Worm (Caenorhabditis elegans): ENCODE measurements around the gene F13A2.9.
A peak's percentile ranks its signal among the peaks of the same experiment; 100 is the strongest.

F13A2.9 gene

ce11 chrV:4387402-4387801 is at the start of gene F13A2.9:
F13A2.9 (minus strand) TSS chrV:4387502.
- no peak for TF ChIP-seq ztf-11 (tag; optimal IDR thresholded peaks at IDR 0.05)
- no peak for TF ChIP-seq madf-9 (GFP tag; conservative IDR thresholded peaks at IDR 0.05)
- TF ChIP-seq daf-12 (tag; optimal IDR thresholded peaks at IDR 0.05) = no peak
- TF ChIP-seq gei-8 (GFP tag; optimal IDR thresholded peaks at IDR 0.05) = no peak
- no peak for TF ChIP-seq arid-1 (GFP tag; conservative IDR thresholded peaks at IDR 0.05)
- TF ChIP-seq lir-3 (tag; optimal IDR thresholded peaks at IDR 0.05) = no peak
- TF ChIP-seq Y75B8A.6 (GFP tag; IDR thresholded peaks at IDR 0.05) = no peak
- TF ChIP-seq F44E2.7 (GFP tag; IDR thresholded peaks at IDR 0.05) = no peak
- TF ChIP-seq lin-39 (tag; optimal IDR thresholded peaks at IDR 0.05) = no peak
- TF ChIP-seq zip-2 (tag; optimal IDR thresholded peaks at IDR 0.05) = no peak
- TF ChIP-seq ceh-20 (GFP tag; IDR thresholded peaks at IDR 0.05) = no peak
- TF ChIP-seq zfp-3 (GFP tag; conservative IDR thresholded peaks at IDR 0.05) = no peak
- no peak for TF ChIP-seq lim-7 (GFP tag; IDR thresholded peaks at IDR 0.05)
- TF ChIP-seq zag-1 (tag; optimal IDR thresholded peaks at IDR 0.05) = no peak
- no peak for TF ChIP-seq dpl-1 (GFP tag; optimal IDR thresholded peaks at IDR 0.05)

DNA sequence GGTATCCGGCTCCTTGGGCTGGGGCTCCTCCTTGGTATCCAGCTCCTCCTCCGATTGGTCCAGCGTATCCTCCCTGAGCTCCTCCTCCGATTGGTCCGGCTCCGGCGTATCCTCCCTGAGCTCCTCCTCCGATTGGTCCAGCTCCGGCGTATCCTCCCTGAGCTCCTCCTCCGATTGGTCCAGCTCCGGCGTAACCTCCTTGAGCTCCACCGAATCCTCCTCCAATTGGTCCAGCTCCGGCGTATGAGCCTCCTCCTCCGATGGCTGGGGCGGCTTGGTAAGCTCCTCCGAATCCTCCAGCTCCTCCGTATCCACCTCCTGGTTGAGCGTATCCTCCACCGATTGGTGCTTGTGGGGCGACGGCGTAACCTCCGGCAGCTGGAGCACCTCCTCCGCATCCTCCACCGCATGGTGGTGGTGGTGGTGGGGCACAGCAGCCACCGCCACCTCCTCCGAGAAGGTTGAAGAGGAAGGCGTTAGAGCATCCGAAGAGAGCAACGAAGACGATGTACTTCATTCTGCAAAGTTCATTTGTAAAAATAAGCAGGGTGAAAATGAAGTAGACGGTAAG is 48.2 kb upstream of the F13A2.9 start, which contains the start of gene Y47D7A.13:
TSS of gene Y47D7A.13 (minus strand) at position 517 of the 571 bp plus-strand sequence.
- no peak for TF ChIP-seq dmd-8 (GFP tag; IDR thresholded peaks at IDR 0.05)
- 0 out of 2 replicates have a peak, but pooled peaks have one; percentile 17 for TF ChIP-seq lin-38 (GFP tag; IDR thresholded peaks at IDR 0.05)
- TF ChIP-seq F10B5.3 (tag; optimal IDR thresholded peaks at IDR 0.05) = no peak
- peak; percentile 96 for TF ChIP-seq set-16 (GFP tag; IDR thresholded peaks at IDR 0.05)
- no peak for TF ChIP-seq ceh-44 (GFP tag; IDR thresholded peaks at IDR 0.05)
- TF ChIP-seq dmd-9 (GFP tag; IDR thresholded peaks at IDR 0.05) = no peak
- no peak for TF ChIP-seq unc-39 (tag; optimal IDR thresholded peaks at IDR 0.05)
- TF ChIP-seq daf-8 (GFP tag; IDR thresholded peaks at IDR 0.05) = no peak
- TF ChIP-seq unc-62 (GFP tag; optimal IDR thresholded peaks at IDR 0.05 in 1 of 2) = no peak
- no peak for TF ChIP-seq unc-62 (tag; optimal IDR thresholded peaks at IDR 0.05)
- no peak for TF ChIP-seq mxl-3 (GFP tag; optimal IDR thresholded peaks at IDR 0.05)
- TF ChIP-seq spr-3 (GFP tag; optimal IDR thresholded peaks at IDR 0.05) = no peak
- TF ChIP-seq rbr-2 (tag; optimal IDR thresholded peaks at IDR 0.05) = no peak

ce11 chrV:4432783-4433237 is 45.5 kb upstream of the F13A2.9 start, which contains the start of gene Y47D7A.15:
Y47D7A.15 (minus strand) TSS chrV:4433187.
- TF ChIP-seq hmg-1.1 (GFP tag; IDR thresholded peaks at IDR 0.05) (no peak), hlh-11 (tag; optimal IDR thresholded peaks at IDR 0.05) (no peak), snpc-1.2 (GFP tag; IDR thresholded peaks at IDR 0.05) (no peak), Y105C5A.15 (GFP tag; IDR thresholded peaks at IDR 0.05) (no peak), nhr-11 (tag; optimal IDR thresholded peaks at IDR 0.05) (no peak), D1046.2 (GFP tag; IDR thresholded peaks at IDR 0.05) (no peak), ceh-62 (tag; optimal IDR thresholded peaks at IDR 0.05) (no peak), madf-9 (GFP tag; conservative IDR thresholded peaks at IDR 0.05) (no peak), set-16 (GFP tag; IDR thresholded peaks at IDR 0.05) (peak; percentile 96), nhr-28 (tag; optimal IDR thresholded peaks at IDR 0.05) (no peak), aha-1 (tag) (peak; percentile 82), hlh-30 (tag; optimal IDR thresholded peaks at IDR 0.05; ENCODE audit: insufficient read depth) (no peak), madf-5 (GFP tag; IDR thresholded peaks at IDR 0.05) (no peak), zip-11 (GFP tag; IDR thresholded peaks at IDR 0.05) (no peak), ceh-28 (tag; optimal IDR thresholded peaks at IDR 0.05) (no peak), lin-38 (GFP tag; IDR thresholded peaks at IDR 0.05) (no peak), dpl-1 (GFP tag; optimal IDR thresholded peaks at IDR 0.05) (no peak), nhr-42 (GFP tag; IDR thresholded peaks at IDR 0.05) (no peak), T26A8.4 (GFP tag; IDR thresholded peaks at IDR 0.05) (no peak), cey-2 (tag; optimal IDR thresholded peaks at IDR 0.05; ENCODE audit: borderline replicate concordance, insufficient read depth) (no peak), dmd-8 (GFP tag; IDR thresholded peaks at IDR 0.05) (0 out of 2 replicates have a peak, but pooled peaks have one; percentile 45), attf-4 (tag; optimal IDR thresholded peaks at IDR 0.05) (no peak), mep-1 (tag; optimal IDR thresholded peaks at IDR 0.05) (no peak)
